Worm (Caenorhabditis elegans): Measurements from ENCODE around the gene F46G11.4.

- TF ChIP-seq mes-2 (tag; optimal IDR thresholded peaks at IDR 0.05; ENCODE audit: poor library complexity, severe bottlenecking) (no peak), lin-15B (tag; optimal IDR thresholded peaks at IDR 0.05) (no peak), lin-39 (tag; optimal IDR thresholded peaks at IDR 0.05) (no peak)
Observed at ce11 chrX:5773471-5773870, 25.1 kb downstream of the F46G11.4 start, which contains the start of gene sym-3.

All from whole organism, L4 larva.